Worm (Caenorhabditis elegans) whole organism, L2 larva: Measurements from ENCODE around the gene mfsd-13.2.

ENCODE experiments used
- mdl-1 ChIP-seq, 2 experiments: fragments of 150-350 bp in 1 of 2; sonication (generic microtip) in 1 of 2; optimal IDR thresholded peaks; 2 replicates each; lab custom pipeline; 2017; ENCODE audit warnings: missing biosample characterization in 2 of 2, missing genetic modification characterization in 2 of 2
- nhr-10 ChIP-seq: sonication (generic microtip); optimal IDR thresholded peaks from 2 replicates; lab custom pipeline; 2017; ENCODE audit warnings: missing biosample characterization, missing genetic modification characterization
- skn-1 ChIP-seq: sonication (generic microtip); optimal IDR thresholded peaks from 2 replicates; lab custom pipeline; 2017; ENCODE audit warnings: missing biosample characterization, missing genetic modification characterization
- ztf-11 ChIP-seq: sonication (generic microtip); optimal IDR thresholded peaks from 2 replicates; lab custom pipeline; 2017; ENCODE audit warnings: missing biosample characterization, missing genetic modification characterization

ce11 chrII:7182630-7183029 lies 17.0 kb upstream of the mfsd-13.2 start:
- TF ChIP-seq nhr-10 (tag; lab: Kevin White, UChicago): no peak
- no peak for TF ChIP-seq ztf-11
- TF ChIP-seq mdl-1 (tag; optimal IDR thresholded peaks at IDR 0.05; lab: Kevin White, UChicago): no peak
- TF ChIP-seq skn-1 (tag; lab: Kevin White, UChicago): no peak
